Worm (Caenorhabditis elegans) whole organism, L4 larva: ENCODE measurements around the gene slmp-1.

Source experiments
- R02D3.7 ChIP-seq: fragments of 150-350 bp; sonication (generic microtip); optimal IDR thresholded peaks from 3 replicates; lab custom pipeline; 2014; ENCODE audit warnings: missing biosample characterization, missing genetic modification characterization
- fos-1 ChIP-seq: fragments of 150-350 bp; optimal IDR thresholded peaks from 2 replicates; lab custom pipeline; 2014; ENCODE audit warnings: missing biosample characterization, missing genetic modification characterization
- hlh-11 ChIP-seq: fragments of 200-800 bp; sonication (Bioruptor generic); optimal IDR thresholded peaks from 2 replicates; lab custom pipeline; 2018; ENCODE audit warnings: mild to moderate bottlenecking, missing genetic modification characterization, missing compliant biosample characterization
- lin-13 ChIP-seq: fragments of 150-350 bp; optimal IDR thresholded peaks from 2 replicates; lab custom pipeline; 2014; ENCODE audit warnings: missing biosample characterization, missing genetic modification reagents, missing genetic modification characterization
- lin-15B ChIP-seq: fragments of 150-350 bp; sonication (generic microtip); optimal IDR thresholded peaks from 3 replicates; lab custom pipeline; 2014; ENCODE audit warnings: missing biosample characterization, missing genetic modification characterization
- nhr-11 ChIP-seq: fragments of 150-350 bp; optimal IDR thresholded peaks from 2 replicates; lab custom pipeline; 2014; ENCODE audit warnings: missing biosample characterization, missing genetic modification characterization
- nhr-25 ChIP-seq: sonication (generic microtip); optimal IDR thresholded peaks from 2 replicates; lab custom pipeline; 2017; ENCODE audit warnings: missing genetic modification characterization, mild to moderate bottlenecking, missing compliant biosample characterization, antibody characterized with exemption, moderate library complexity, borderline replicate concordance; ENCODE audit not compliant: insufficient read depth
- nhr-6 ChIP-seq: fragments of 150-350 bp; optimal IDR thresholded peaks from 2 replicates; lab custom pipeline; 2014; ENCODE audit warnings: missing biosample characterization, missing genetic modification characterization
- set-16 ChIP-seq: fragments of 200-800 bp; sonication (Bioruptor generic); IDR thresholded peaks from 2 replicates; pipeline ENCODE4 v1.3.6; 2022; ENCODE audit warnings: missing genetic modification reagents, missing genetic modification characterization, missing compliant biosample characterization
- skn-1 ChIP-seq: fragments of 150-350 bp; optimal IDR thresholded peaks from 2 replicates; lab custom pipeline; 2014; ENCODE audit warnings: missing biosample characterization, missing genetic modification characterization
- spr-3 ChIP-seq: fragments of 200-800 bp; sonication (Bioruptor generic); optimal IDR thresholded peaks from 2 replicates; lab custom pipeline; 2018; ENCODE audit warnings: mild to moderate bottlenecking, missing genetic modification characterization, missing compliant biosample characterization
- unc-62 ChIP-seq, 3 experiments: fragments of 150-350 bp in 1 of 3; sonication (generic microtip); optimal IDR thresholded peaks in 2 of 3; peaks in 1 of 3; 1 replicate in 1 of 3; 2 replicates in 2 of 3; lab custom pipeline; 2014 to 2017; ENCODE audit warnings: missing biosample characterization in 3 of 3, missing genetic modification characterization in 3 of 3, missing genetic modification reagents in 3 of 3, missing genotype in 1 of 3
- ztf-7 ChIP-seq: fragments of 150-350 bp; optimal IDR thresholded peaks from 2 replicates; lab custom pipeline; 2014; ENCODE audit warnings: missing biosample characterization, missing genetic modification characterization

DNA sequence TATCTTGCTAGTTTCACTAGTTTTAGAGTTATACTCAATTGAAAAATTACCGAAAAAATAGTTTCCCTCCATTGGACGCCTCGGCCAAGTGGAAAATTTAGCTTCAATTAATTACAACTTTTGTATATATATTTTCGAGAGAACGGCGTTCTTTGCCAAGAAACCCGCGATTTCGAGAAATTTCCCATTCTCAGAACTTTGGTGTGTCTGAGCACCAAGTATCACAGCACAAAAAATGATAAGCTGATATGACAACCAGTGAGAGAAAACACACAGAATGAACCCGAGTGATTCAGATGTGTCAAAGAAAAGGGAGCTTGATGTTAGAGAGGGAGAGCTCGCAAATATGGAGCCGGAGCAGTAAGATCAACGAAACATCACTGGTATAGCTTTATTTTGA lies 14.5 kb upstream of the slmp-1 start:
- TF ChIP-seq nhr-25 (tag; lab: Kevin White, UChicago) (no peak), unc-62 (GFP tag; optimal IDR thresholded peaks at IDR 0.05 in 1 of 2; lab: Kevin White, UChicago) (no peak), unc-62 (tag; optimal IDR thresholded peaks at IDR 0.05; lab: Kevin White, UChicago) (no peak), nhr-11 (tag; lab: Kevin White, UChicago) (no peak), lin-13 (GFP tag; lab: Kevin White, UChicago) (no peak), R02D3.7 (tag; lab: Kevin White, UChicago) (no peak), skn-1 (tag; lab: Kevin White, UChicago) (no peak), lin-15B (tag; lab: Kevin White, UChicago) (no peak), ztf-7 (tag; lab: Kevin White, UChicago) (no peak), set-16 (no peak), spr-3 (GFP tag; lab: Kevin White, UChicago) (no peak), fos-1 (tag; lab: Kevin White, UChicago) (no peak), hlh-11 (tag; lab: Kevin White, UChicago) (no peak), nhr-6 (tag; lab: Kevin White, UChicago) (no peak)
